Worm (Caenorhabditis elegans) whole organism, young adult: ENCODE results near the gene F25B4.7.

ENCODE experiments used
- B0035.1 ChIP-seq: sonication (generic microtip); optimal IDR thresholded peaks from 2 replicates; lab custom pipeline; 2016; ENCODE audit warnings: missing genetic modification characterization, mild to moderate bottlenecking, missing compliant biosample characterization, missing genotype, missing genetic modification reagents
- B0336.3 ChIP-seq: fragments of 200-800 bp; sonication (Bioruptor generic); IDR thresholded peaks from 2 replicates; pipeline ENCODE4 v1.3.6; 2022; ENCODE audit warnings: missing genetic modification characterization, missing compliant biosample characterization
- C06A6.2 ChIP-seq: fragments of 200-800 bp; sonication (Bioruptor generic); conservative IDR thresholded peaks from 2 replicates; pipeline ENCODE4 v1.3.6; 2022; ENCODE audit warnings: missing genetic modification characterization, missing compliant biosample characterization
- C17E4.6 ChIP-seq: fragments of 200-800 bp; sonication (Bioruptor generic); IDR thresholded peaks from 2 replicates; pipeline ENCODE4 v1.3.6; 2022; ENCODE audit warnings: missing genetic modification reagents, missing genetic modification characterization, missing compliant biosample characterization
- F22D6.2 ChIP-seq: sonication (generic microtip); optimal IDR thresholded peaks from 2 replicates; lab custom pipeline; 2016; ENCODE audit warnings: mild to moderate bottlenecking, missing genetic modification characterization, missing compliant biosample characterization
- F23B12.7 ChIP-seq: sonication (generic microtip); optimal IDR thresholded peaks from 2 replicates; lab custom pipeline; 2017; ENCODE audit warnings: missing genetic modification characterization, mild to moderate bottlenecking, missing compliant biosample characterization, antibody characterized with exemption, moderate library complexity; ENCODE audit not compliant: insufficient read depth
- F33H1.4 ChIP-seq: fragments of 200-800 bp; sonication (Bioruptor generic); IDR thresholded peaks from 2 replicates; pipeline ENCODE4 v1.3.6; 2022; ENCODE audit warnings: missing genetic modification reagents, missing genetic modification characterization, missing compliant biosample characterization
- F57A8.1 ChIP-seq: fragments of 200-800 bp; sonication (Bioruptor generic); optimal IDR thresholded peaks from 2 replicates; lab custom pipeline; 2018; ENCODE audit warnings: mild to moderate bottlenecking, missing genetic modification characterization, moderate library complexity, missing compliant biosample characterization
- Y53G8AR.9 ChIP-seq: fragments of 200-800 bp; sonication (Bioruptor generic); conservative IDR thresholded peaks from 2 replicates; pipeline ENCODE4 v1.3.6; 2022; ENCODE audit warnings: missing genetic modification reagents, missing genetic modification characterization, missing compliant biosample characterization
- ZK185.1 ChIP-seq: sonication (generic microtip); optimal IDR thresholded peaks from 2 replicates; lab custom pipeline; 2016; ENCODE audit warnings: mild to moderate bottlenecking, missing genetic modification characterization, missing compliant biosample characterization; ENCODE audit not compliant: poor library complexity, severe bottlenecking
- aptf-3 ChIP-seq: fragments of 200-800 bp; sonication (Bioruptor generic); IDR thresholded peaks from 2 replicates; pipeline ENCODE4 v1.3.6; 2022; ENCODE audit warnings: missing genetic modification characterization, missing compliant biosample characterization
- attf-5 ChIP-seq: fragments of 200-800 bp; sonication (Bioruptor generic); optimal IDR thresholded peaks from 2 replicates; lab custom pipeline; 2018; ENCODE audit warnings: mild to moderate bottlenecking, missing genetic modification characterization, missing compliant biosample characterization
- attf-6 ChIP-seq: fragments of 200-800 bp; sonication (Bioruptor generic); IDR thresholded peaks from 2 replicates; pipeline ENCODE4 v1.3.6; 2022; ENCODE audit warnings: missing genetic modification reagents, missing genetic modification characterization, missing compliant biosample characterization
- cebp-2 ChIP-seq: fragments of 200-800 bp; sonication (Bioruptor generic); IDR thresholded peaks from 2 replicates; pipeline ENCODE4 v1.3.6; 2022; ENCODE audit warnings: missing genetic modification characterization, missing compliant biosample characterization
- ceh-58 ChIP-seq: fragments of 200-800 bp; sonication (Bioruptor generic); IDR thresholded peaks from 2 replicates; pipeline ENCODE4 v1.3.6; 2022; ENCODE audit warnings: missing genetic modification characterization, missing compliant biosample characterization
- die-1 ChIP-seq: sonication (generic microtip); optimal IDR thresholded peaks from 2 replicates; lab custom pipeline; 2016; ENCODE audit warnings: missing genotype, mild to moderate bottlenecking, missing genetic modification characterization, missing compliant biosample characterization
- dox-1 ChIP-seq: fragments of 200-800 bp; sonication (Bioruptor generic); IDR thresholded peaks from 2 replicates; pipeline ENCODE4 v1.3.6; 2022; ENCODE audit warnings: missing genetic modification reagents, missing genetic modification characterization, missing compliant biosample characterization
- efl-1 ChIP-seq: fragments of 150-350 bp; optimal IDR thresholded peaks from 2 replicates; lab custom pipeline; 2014; ENCODE audit warnings: missing biosample characterization, missing genetic modification reagents, missing genetic modification characterization
- ekl-4 ChIP-seq: fragments of 200-800 bp; sonication (Bioruptor generic); IDR thresholded peaks from 2 replicates; pipeline ENCODE4 v1.3.6; 2022; ENCODE audit warnings: missing genetic modification reagents, missing genetic modification characterization, missing compliant biosample characterization
- ets-4 ChIP-seq: fragments of 200-800 bp; sonication (Bioruptor generic); optimal IDR thresholded peaks from 2 replicates; lab custom pipeline; 2018; ENCODE audit warnings: mild to moderate bottlenecking, missing genetic modification characterization, missing compliant biosample characterization
- him-1 ChIP-seq: sonication (generic microtip); optimal IDR thresholded peaks from 2 replicates; lab custom pipeline; 2016; ENCODE audit warnings: missing genotype, missing genetic modification reagents, missing genetic modification characterization, missing compliant biosample characterization
- hmg-1.2 ChIP-seq: fragments of 200-800 bp; sonication (Bioruptor generic); IDR thresholded peaks from 2 replicates; pipeline ENCODE4 v1.3.6; 2022; ENCODE audit warnings: missing genetic modification reagents, missing genetic modification characterization, missing compliant biosample characterization
- hrde-1 ChIP-seq: sonication (generic microtip); optimal IDR thresholded peaks from 2 replicates; lab custom pipeline; 2016; ENCODE audit warnings: missing genetic modification characterization, mild to moderate bottlenecking, missing compliant biosample characterization, moderate library complexity, missing genotype, missing genetic modification reagents, borderline replicate concordance
- lag-1 ChIP-seq: fragments of 200-800 bp; sonication (Bioruptor generic); IDR thresholded peaks from 2 replicates; pipeline ENCODE4 v1.3.6; 2022; ENCODE audit warnings: missing genetic modification reagents, missing genetic modification characterization, missing compliant biosample characterization
- lir-1 ChIP-seq: fragments of 200-800 bp; sonication (Bioruptor generic); conservative IDR thresholded peaks from 2 replicates; pipeline ENCODE4 v1.3.6; 2022; ENCODE audit warnings: missing genetic modification reagents, missing genetic modification characterization, missing compliant biosample characterization
- lsl-1 ChIP-seq: fragments of 200-800 bp; sonication (Bioruptor generic); optimal IDR thresholded peaks from 2 replicates; lab custom pipeline; 2018; ENCODE audit warnings: mild to moderate bottlenecking, missing genetic modification characterization, moderate library complexity, missing compliant biosample characterization
- madf-3 ChIP-seq: fragments of 200-800 bp; sonication (Bioruptor generic); IDR thresholded peaks from 2 replicates; pipeline ENCODE4 v1.3.6; 2022; ENCODE audit warnings: missing genetic modification reagents, missing genetic modification characterization, missing compliant biosample characterization
- madf-6 ChIP-seq: fragments of 200-800 bp; sonication (Bioruptor generic); IDR thresholded peaks from 2 replicates; pipeline ENCODE4 v1.3.6; 2022; ENCODE audit warnings: missing genetic modification reagents, missing genetic modification characterization, missing compliant biosample characterization
- mcd-1 ChIP-seq: fragments of 200-800 bp; sonication (Bioruptor generic); IDR thresholded peaks from 2 replicates; pipeline ENCODE4 v1.3.6; 2022; ENCODE audit warnings: missing genetic modification reagents, missing genetic modification characterization, missing compliant biosample characterization
- mxl-1 ChIP-seq: sonication (generic microtip); optimal IDR thresholded peaks from 2 replicates; lab custom pipeline; 2016; ENCODE audit warnings: missing genetic modification characterization, missing compliant biosample characterization
- nfya-2 ChIP-seq: fragments of 200-800 bp; sonication (Bioruptor generic); IDR thresholded peaks from 2 replicates; pipeline ENCODE4 v1.3.6; 2022; ENCODE audit warnings: missing genetic modification reagents, missing genetic modification characterization, missing compliant biosample characterization
- nfyb-1 ChIP-seq: fragments of 200-800 bp; sonication (Bioruptor generic); IDR thresholded peaks from 2 replicates; pipeline ENCODE4 v1.3.6; 2022; ENCODE audit warnings: missing genetic modification reagents, missing genetic modification characterization, missing compliant biosample characterization
- pbrm-1 ChIP-seq: fragments of 200-800 bp; sonication (Bioruptor generic); IDR thresholded peaks from 2 replicates; pipeline ENCODE4 v1.3.6; 2022; ENCODE audit warnings: missing genetic modification reagents, missing genetic modification characterization, missing compliant biosample characterization
- pha-4 ChIP-seq: fragments of 150-350 bp; sonication (generic microtip); optimal IDR thresholded peaks from 2 replicates; lab custom pipeline; 2014; ENCODE audit warnings: missing biosample characterization, missing genetic modification reagents, missing genetic modification characterization
- rpc-1 ChIP-seq, 2 experiments: fragments of 150-350 bp in 1 of 2; sonication (generic microtip) in 1 of 2; optimal IDR thresholded peaks; 2 replicates each; lab custom pipeline; 2014 to 2018; ENCODE audit warnings: missing biosample characterization in 1 of 2, missing genetic modification characterization in 1 of 2, missing genetic modification reagents in 1 of 2, missing genotype in 1 of 2
- somi-1 ChIP-seq: fragments of 200-800 bp; sonication (Bioruptor generic); optimal IDR thresholded peaks from 2 replicates; lab custom pipeline; 2018; ENCODE audit warnings: mild to moderate bottlenecking, missing genetic modification characterization, missing compliant biosample characterization
- xnd-1 ChIP-seq: sonication (generic microtip); optimal IDR thresholded peaks from 2 replicates; lab custom pipeline; 2016; ENCODE audit warnings: missing genotype, missing genetic modification reagents, missing genetic modification characterization, missing compliant biosample characterization
- zfh-2 ChIP-seq: fragments of 200-800 bp; sonication (Bioruptor generic); conservative IDR thresholded peaks from 2 replicates; pipeline ENCODE4 v1.3.6; 2022; ENCODE audit warnings: missing genetic modification reagents, missing genetic modification characterization, missing compliant biosample characterization

The F25B4.7 gene

DNA sequence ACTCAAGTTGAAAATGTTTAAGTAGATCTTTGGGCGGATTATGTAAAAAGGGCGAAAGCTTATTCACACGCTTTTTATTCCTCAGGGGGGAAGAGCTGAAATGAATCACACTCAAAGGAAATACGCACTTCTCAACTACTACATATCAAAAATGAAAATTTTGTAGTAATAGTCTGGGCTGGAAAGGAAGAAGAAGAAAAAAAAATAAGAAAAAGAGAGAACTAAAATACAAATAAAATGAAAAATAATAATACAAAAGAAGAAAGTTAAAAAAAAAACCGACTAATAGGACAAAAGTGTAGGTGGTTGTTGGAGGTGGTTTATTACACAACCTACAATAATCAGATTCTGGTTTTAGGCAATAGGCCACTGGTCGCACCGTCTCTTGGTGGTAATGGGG, 49.0 kb upstream of the F25B4.7 start, which contains the start of gene K09H11.6 (continued):
- TF ChIP-seq F23B12.7 (tag; lab: Kevin White, UChicago) (no peak), cebp-2 (GFP tag; lab: Robert Waterston, UW) (no peak), ZK185.1 (tag; lab: Kevin White, UChicago) (no peak), nfyb-1 (no peak), rpc-1 (optimal IDR thresholded peaks at IDR 0.05; lab: Kevin White, UChicago) (no peak), rpc-1 (tag; optimal IDR thresholded peaks at IDR 0.05; lab: Kevin White, UChicago) (no peak)

ce11 chrV:5730783-5731182, 43.8 kb upstream of the F25B4.7 start, which contains the start of gene K09H11.15:
Gene K09H11.15 (minus strand): TSS chrV:5730883.
- no peak for TF ChIP-seq aptf-3 (GFP tag; lab: Robert Waterston, UW)
- TF ChIP-seq mcd-1, result no peak
- TF ChIP-seq Y53G8AR.9 (GFP tag; lab: Robert Waterston, UW), result no peak
- TF ChIP-seq attf-5 (GFP tag; lab: Kevin White, UChicago), result no peak
- TF ChIP-seq ets-4 (GFP tag; lab: Kevin White, UChicago), result no peak
- no peak for TF ChIP-seq C17E4.6 (GFP tag; lab: Robert Waterston, UW)

DNA sequence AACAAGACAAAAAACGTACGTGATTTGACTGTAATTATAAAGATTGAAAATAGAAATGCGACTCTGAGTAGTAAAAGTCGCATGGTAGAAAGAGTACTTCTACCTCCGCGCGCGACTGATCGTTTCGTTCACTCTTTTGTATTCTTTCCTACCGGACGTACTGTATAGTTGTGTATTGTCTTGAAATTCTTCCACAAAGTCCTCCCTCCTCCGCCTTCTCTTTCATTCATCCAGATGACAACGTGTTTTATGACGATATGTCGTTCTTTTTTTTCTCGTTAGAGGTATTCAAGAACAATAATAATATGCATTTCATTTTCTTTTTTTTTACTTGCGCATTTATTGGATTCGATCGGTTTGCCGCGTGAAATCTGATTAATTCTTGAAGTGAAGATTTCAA, 39.4 kb upstream of the F25B4.7 start, which contains the start of gene K09H11.4:
Gene K09H11.4 (minus strand): TSS at position 101 of the 400 bp plus-strand sequence.
- TF ChIP-seq attf-5 (GFP tag; lab: Kevin White, UChicago), result no peak
- no peak for TF ChIP-seq mxl-1
- no peak for TF ChIP-seq die-1 (tag; lab: Kevin White, UChicago)

- TF ChIP-seq madf-3 (GFP tag; lab: Robert Waterston, UW), result no peak
- 0 out of 2 replicates have a peak, but pooled peaks have one; percentile 17 for TF ChIP-seq madf-6 (GFP tag; lab: Robert Waterston, UW)
- no peak for TF ChIP-seq F22D6.2 (tag; lab: Kevin White, UChicago)
- no peak for TF ChIP-seq somi-1 (GFP tag; lab: Kevin White, UChicago)
- no peak for TF ChIP-seq B0035.1 (tag; lab: Kevin White, UChicago)
- no peak for TF ChIP-seq pha-4 (tag; lab: Kevin White, UChicago)
Observed at ce11 chrV:5724395-5724794, 37.4 kb upstream of the F25B4.7 start.

ce11 chrV:5722093-5722492, 35.1 kb upstream of the F25B4.7 start:
- TF ChIP-seq pbrm-1 (GFP tag; lab: Robert Waterston, UW) (0 out of 2 replicates have a peak, but pooled peaks have one; percentile 18), zfh-2 (GFP tag; lab: Robert Waterston, UW) (no peak), lag-1 (no peak), hrde-1 (peak; percentile 37), madf-6 (GFP tag; lab: Robert Waterston, UW) (peak; percentile 65; the same call in 1 of the 2 replicates), lsl-1 (peak; percentile 53), ceh-58 (GFP tag; lab: Robert Waterston, UW) (0 out of 2 replicates have a peak, but pooled peaks have one; percentile 19), xnd-1 (peak; percentile 34), F57A8.1 (GFP tag; lab: Kevin White, UChicago) (no peak), F33H1.4 (peak; percentile 33; the same call in 1 of the 2 replicates), efl-1 (GFP tag; lab: Kevin White, UChicago) (peak; percentile 34), lir-1 (no peak), C17E4.6 (GFP tag; lab: Robert Waterston, UW) (no peak), C06A6.2 (no peak), ekl-4 (GFP tag; lab: Robert Waterston, UW) (no peak), dox-1 (GFP tag; lab: Robert Waterston, UW) (no peak), him-1 (tag; lab: Kevin White, UChicago) (peak; percentile 54), hmg-1.2 (0 out of 2 replicates have a peak, but pooled peaks have one; percentile 18), attf-6 (GFP tag; lab: Robert Waterston, UW) (0 out of 2 replicates have a peak, but pooled peaks have one; percentile 19), B0336.3 (GFP tag; lab: Robert Waterston, UW) (peak; percentile 29; the same call in 1 of the 2 replicates), nfya-2 (GFP tag; lab: Robert Waterston, UW) (no peak)
